Comparison of ENCODE assay signal across 7 worm cellular contexts in the genomic region with DNA sequence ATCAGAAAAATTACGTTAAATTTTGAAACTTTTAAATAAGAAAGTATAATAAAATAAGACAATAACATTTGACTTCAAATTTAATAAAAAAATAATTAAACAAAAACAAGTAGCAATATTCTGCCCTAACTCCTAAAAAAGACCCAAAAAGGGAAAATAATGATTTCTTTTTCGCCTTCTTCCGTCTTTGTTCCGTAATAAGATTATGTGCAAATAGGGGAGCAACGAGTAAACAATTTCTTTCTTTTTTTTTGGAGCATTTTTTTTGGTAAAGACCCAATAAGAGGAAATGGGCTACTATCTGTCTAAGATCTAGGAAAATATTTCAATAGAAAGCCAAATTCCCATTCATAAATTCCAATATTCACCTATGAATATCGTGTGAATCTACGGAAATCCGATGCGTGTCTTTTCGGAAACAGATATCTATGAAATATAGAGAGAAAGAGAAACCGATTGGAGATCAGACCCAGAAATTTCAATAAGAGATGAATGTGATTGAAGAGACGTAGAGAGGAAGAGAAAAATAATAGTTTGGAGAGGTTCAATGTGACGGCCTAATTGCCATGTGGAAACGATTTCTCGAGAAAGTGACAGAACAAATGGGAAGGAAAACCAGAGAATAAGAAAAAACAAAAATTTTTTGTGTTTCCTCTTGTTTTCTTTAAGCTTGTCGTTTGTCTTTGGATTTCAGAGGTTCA.
TF ChIP-seq lines count a peak whose summit lies in the region.

No protein-coding gene starts in this region.

TF ChIP-seq in whole organism, L1 larva, 84 proteins besides CTCF, POLR2A, EP300 and RAD21 (continues in another document):
- no peak for TF ChIP-seq pag-3 (tag; optimal IDR thresholded peaks at IDR 0.05; lab: Kevin White, UChicago; ENCODE audit: borderline replicate concordance, insufficient read depth)
- TF ChIP-seq nhr-90 (tag; optimal IDR thresholded peaks at IDR 0.05; lab: Kevin White, UChicago; ENCODE audit: poor library complexity): no peak
- peak; percentile 61 for TF ChIP-seq lin-14 (GFP tag; optimal IDR thresholded peaks at IDR 0.05; lab: Kevin White, UChicago)
- no peak for TF ChIP-seq ceh-8 (GFP tag; optimal IDR thresholded peaks at IDR 0.05; lab: Kevin White, UChicago)
- no peak for TF ChIP-seq jun-1 (tag; optimal IDR thresholded peaks at IDR 0.05; lab: Kevin White, UChicago)
- no peak for TF ChIP-seq unc-130 (tag; optimal IDR thresholded peaks at IDR 0.05; lab: Kevin White, UChicago)
- no peak for TF ChIP-seq ztf-4 (tag; optimal IDR thresholded peaks at IDR 0.05; lab: Kevin White, UChicago)
- no peak for TF ChIP-seq skn-1 (tag; optimal IDR thresholded peaks at IDR 0.05; lab: Kevin White, UChicago)
- no peak for TF ChIP-seq C04F5.9 (tag; optimal IDR thresholded peaks at IDR 0.05; lab: Kevin White, UChicago)
- peak in 1 of 2 experiments; percentile 17 for TF ChIP-seq mdl-1 (tag; optimal IDR thresholded peaks at IDR 0.05; lab: Kevin White, UChicago)
- peak; percentile 18 for TF ChIP-seq rnt-1 (tag; optimal IDR thresholded peaks at IDR 0.05; lab: Kevin White, UChicago)

TF ChIP-seq in whole organism, L2 larva, 48 proteins besides CTCF, POLR2A, EP300 and RAD21:
- peak; percentile 47 for TF ChIP-seq nhr-25 (tag; optimal IDR thresholded peaks at IDR 0.05; lab: Kevin White, UChicago)
- TF ChIP-seq C34F6.9 (tag; optimal IDR thresholded peaks at IDR 0.05; lab: Kevin White, UChicago): peak; percentile 44
- TF ChIP-seq ztf-4 (tag; optimal IDR thresholded peaks at IDR 0.05; lab: Kevin White, UChicago): no peak
- no peak for TF ChIP-seq Y55F3AM.14 (GFP tag; optimal IDR thresholded peaks at IDR 0.05; lab: Kevin White, UChicago)
- TF ChIP-seq nhr-6 (tag; optimal IDR thresholded peaks at IDR 0.05; lab: Kevin White, UChicago): peak; percentile 5
- peak; percentile 16 for TF ChIP-seq nhr-129 (tag; optimal IDR thresholded peaks at IDR 0.05; lab: Kevin White, UChicago)
- TF ChIP-seq sma-9 (GFP tag; optimal IDR thresholded peaks at IDR 0.05; lab: Kevin White, UChicago): peak; percentile 16
- no peak for TF ChIP-seq sma-9 (tag; optimal IDR thresholded peaks at IDR 0.05; lab: Kevin White, UChicago)
- TF ChIP-seq lsy-2 (tag; optimal IDR thresholded peaks at IDR 0.05; lab: Kevin White, UChicago): peak in 1 of 2 experiments; percentile 43
- TF ChIP-seq blmp-1 (tag; optimal IDR thresholded peaks at IDR 0.05; lab: Kevin White, UChicago; ENCODE audit: insufficient read depth): peak; percentile 19
- peak; percentile 1 for TF ChIP-seq crh-2 (tag; optimal IDR thresholded peaks at IDR 0.05; lab: Kevin White, UChicago)

TF ChIP-seq in whole organism, L3 larva, 47 proteins besides CTCF, POLR2A, EP300 and RAD21 (continues in another document):
- TF ChIP-seq ceh-82 (tag; optimal IDR thresholded peaks at IDR 0.05; lab: Kevin White, UChicago) (no peak), zag-1 (tag; optimal IDR thresholded peaks at IDR 0.05; lab: Kevin White, UChicago) (no peak), egl-5 (tag; optimal IDR thresholded peaks at IDR 0.05; lab: Kevin White, UChicago) (no peak), ceh-16 (tag; optimal IDR thresholded peaks at IDR 0.05; lab: Kevin White, UChicago) (no peak), nhr-12 (tag; optimal IDR thresholded peaks at IDR 0.05; lab: Kevin White, UChicago) (no peak), R02D3.7 (tag; optimal IDR thresholded peaks at IDR 0.05; lab: Kevin White, UChicago) (no peak), fos-1 (tag; optimal IDR thresholded peaks at IDR 0.05; lab: Kevin White, UChicago) (no peak), pha-4 (tag; optimal IDR thresholded peaks at IDR 0.05; lab: Kevin White, UChicago) (peak; percentile 2), nhr-11 (tag; optimal IDR thresholded peaks at IDR 0.05; lab: Kevin White, UChicago) (no peak), pqm-1 (tag; optimal IDR thresholded peaks at IDR 0.05; lab: Kevin White, UChicago) (no peak), lsy-12 (tag; optimal IDR thresholded peaks at IDR 0.05; lab: Kevin White, UChicago) (no peak), jun-1 (tag; optimal IDR thresholded peaks at IDR 0.05; lab: Kevin White, UChicago) (no peak), lin-15B (tag; optimal IDR thresholded peaks at IDR 0.05; lab: Kevin White, UChicago) (no peak)

TF ChIP-seq in whole organism, L4 larva, 104 proteins besides CTCF, POLR2A, EP300 and RAD21 (continues in another document):
- TF ChIP-seq fkh-10 (GFP tag; optimal IDR thresholded peaks at IDR 0.05; lab: Kevin White, UChicago) (no peak), nhr-10 (tag; optimal IDR thresholded peaks at IDR 0.05; lab: Kevin White, UChicago) (no peak), snpc-4 (tag; optimal IDR thresholded peaks at IDR 0.05; lab: Kevin White, UChicago) (no peak), mxl-3 (GFP tag; optimal IDR thresholded peaks at IDR 0.05; lab: Kevin White, UChicago) (peak; percentile 35), ZK546.5 (tag; optimal IDR thresholded peaks at IDR 0.05; lab: Kevin White, UChicago) (no peak), dve-1 (tag; optimal IDR thresholded peaks at IDR 0.05; lab: Kevin White, UChicago; ENCODE audit: insufficient read depth) (peak; percentile 23), zip-11 (GFP tag; IDR thresholded peaks at IDR 0.05; lab: Robert Waterston, UW) (no peak), snpc-1.2 (GFP tag; IDR thresholded peaks at IDR 0.05; lab: Robert Waterston, UW) (no peak), hlh-11 (tag; optimal IDR thresholded peaks at IDR 0.05; lab: Kevin White, UChicago) (peak; percentile 30), mes-2 (tag; optimal IDR thresholded peaks at IDR 0.05; lab: Kevin White, UChicago; ENCODE audit: poor library complexity, severe bottlenecking) (no peak), unc-62 (GFP tag; optimal IDR thresholded peaks at IDR 0.05 in 1 of 2; lab: Kevin White, UChicago) (peak in 1 of 2 experiments; percentile 96), unc-62 (tag; optimal IDR thresholded peaks at IDR 0.05; lab: Kevin White, UChicago) (no peak)

TF ChIP-seq in whole organism, late embryonic, 69 proteins besides CTCF, POLR2A, EP300 and RAD21:
- TF ChIP-seq ama-1 (optimal IDR thresholded peaks at IDR 0.05; lab: Kevin White, UChicago): no peak
- peak; percentile 27 for TF ChIP-seq rnt-1 (tag; optimal IDR thresholded peaks at IDR 0.05; lab: Kevin White, UChicago)
- peak; percentile 25 for TF ChIP-seq nfya-1 (tag; optimal IDR thresholded peaks at IDR 0.05; lab: Kevin White, UChicago)
- TF ChIP-seq K02D7.2 (tag; optimal IDR thresholded peaks at IDR 0.05; lab: Kevin White, UChicago): no peak
- no peak for TF ChIP-seq ceh-48 (tag; optimal IDR thresholded peaks at IDR 0.05; lab: Kevin White, UChicago)
- TF ChIP-seq unc-42 (tag; optimal IDR thresholded peaks at IDR 0.05; lab: Kevin White, UChicago): peak; percentile 59
- peak; percentile 17 for TF ChIP-seq unc-55 (GFP tag; optimal IDR thresholded peaks at IDR 0.05; lab: Kevin White, UChicago)
- TF ChIP-seq C38D4.7 (GFP tag; optimal IDR thresholded peaks at IDR 0.05; lab: Kevin White, UChicago): no peak
- no peak for TF ChIP-seq hlh-6 (tag; optimal IDR thresholded peaks at IDR 0.05; lab: Kevin White, UChicago)

TF ChIP-seq in whole organism, mixed stage, embryonic, 35 proteins besides CTCF, POLR2A, EP300 and RAD21 (continues in another document):
- TF ChIP-seq mls-2 (tag; optimal IDR thresholded peaks at IDR 0.05; lab: Kevin White, UChicago): no peak
- no peak for TF ChIP-seq ceh-83 (GFP tag; optimal IDR thresholded peaks at IDR 0.05; lab: Kevin White, UChicago)
- no peak for TF ChIP-seq sptf-1 (tag; optimal IDR thresholded peaks at IDR 0.05; lab: Kevin White, UChicago)
- TF ChIP-seq nhr-2 (tag; optimal IDR thresholded peaks at IDR 0.05; lab: Kevin White, UChicago): no peak
- TF ChIP-seq mab-5 (tag; optimal IDR thresholded peaks at IDR 0.05; lab: Kevin White, UChicago): no peak
- TF ChIP-seq ces-1 (GFP tag; optimal IDR thresholded peaks at IDR 0.05; lab: Kevin White, UChicago): peak; percentile 83
- TF ChIP-seq ztf-11 (tag; optimal IDR thresholded peaks at IDR 0.05; lab: Kevin White, UChicago): no peak
- no peak for TF ChIP-seq unc-120 (tag; optimal IDR thresholded peaks at IDR 0.05; lab: Kevin White, UChicago; ENCODE audit: poor library complexity, severe bottlenecking)
- TF ChIP-seq drap-1 (GFP tag; optimal IDR thresholded peaks at IDR 0.05; lab: Kevin White, UChicago): no peak
- TF ChIP-seq hlh-1 (tag; optimal IDR thresholded peaks at IDR 0.05; lab: Kevin White, UChicago): no peak
- peak; percentile 63 for TF ChIP-seq unc-62 (GFP tag; optimal IDR thresholded peaks at IDR 0.05; lab: Kevin White, UChicago)
- TF ChIP-seq unc-39 (tag; optimal IDR thresholded peaks at IDR 0.05; lab: Kevin White, UChicago): no peak
- TF ChIP-seq ceh-43 (GFP tag; optimal IDR thresholded peaks at IDR 0.05; lab: Kevin White, UChicago): no peak
- TF ChIP-seq elt-1 (tag; optimal IDR thresholded peaks at IDR 0.05; lab: Kevin White, UChicago; ENCODE audit: borderline replicate concordance, insufficient read depth): peak; percentile 51
- TF ChIP-seq M03D4.4 (tag; optimal IDR thresholded peaks at IDR 0.05; lab: Kevin White, UChicago): no peak
- no peak for TF ChIP-seq tbx-8 (GFP tag; optimal IDR thresholded peaks at IDR 0.05; lab: Kevin White, UChicago)
- TF ChIP-seq lsy-2 (tag; optimal IDR thresholded peaks at IDR 0.05; lab: Kevin White, UChicago): no peak

TF ChIP-seq in whole organism, young adult, 124 proteins besides CTCF, POLR2A, EP300 and RAD21:
- no peak for TF ChIP-seq snpc-3.4 (tag; optimal IDR thresholded peaks at IDR 0.05; lab: Kevin White, UChicago)
- TF ChIP-seq dox-1 (GFP tag; IDR thresholded peaks at IDR 0.05; lab: Robert Waterston, UW): no peak
- TF ChIP-seq lin-40 (tag; optimal IDR thresholded peaks at IDR 0.05; lab: Kevin White, UChicago): no peak
- TF ChIP-seq lin-26 (GFP tag; IDR thresholded peaks at IDR 0.05; lab: Robert Waterston, UW): no peak
- peak; percentile 12 for TF ChIP-seq ztf-26 (tag; optimal IDR thresholded peaks at IDR 0.05; lab: Kevin White, UChicago)
- TF ChIP-seq lin-54 (GFP tag; optimal IDR thresholded peaks at IDR 0.05; lab: Kevin White, UChicago): no peak
- no peak for TF ChIP-seq somi-1 (GFP tag; optimal IDR thresholded peaks at IDR 0.05; lab: Kevin White, UChicago)
- no peak for TF ChIP-seq Y53F4B.3 (GFP tag; IDR thresholded peaks at IDR 0.05; lab: Robert Waterston, UW)
- TF ChIP-seq hmg-1.2 (GFP tag; IDR thresholded peaks at IDR 0.05; lab: Robert Waterston, UW): peak; percentile 8; the same call in 1 of the 2 replicates
- TF ChIP-seq cebp-1 (GFP tag; IDR thresholded peaks at IDR 0.05; lab: Robert Waterston, UW): no peak
- peak; percentile 1 for TF ChIP-seq cebp-1 (tag; optimal IDR thresholded peaks at IDR 0.05; lab: Kevin White, UChicago)
- TF ChIP-seq F37B4.10 (GFP tag; IDR thresholded peaks at IDR 0.05; lab: Robert Waterston, UW): no peak
